Fruit fly (Drosophila melanogaster): ENCODE measurements around the gene Pde1c.
A peak's percentile ranks its signal among the peaks of the same experiment; 100 is the strongest.

Gene Pde1c

DNA sequence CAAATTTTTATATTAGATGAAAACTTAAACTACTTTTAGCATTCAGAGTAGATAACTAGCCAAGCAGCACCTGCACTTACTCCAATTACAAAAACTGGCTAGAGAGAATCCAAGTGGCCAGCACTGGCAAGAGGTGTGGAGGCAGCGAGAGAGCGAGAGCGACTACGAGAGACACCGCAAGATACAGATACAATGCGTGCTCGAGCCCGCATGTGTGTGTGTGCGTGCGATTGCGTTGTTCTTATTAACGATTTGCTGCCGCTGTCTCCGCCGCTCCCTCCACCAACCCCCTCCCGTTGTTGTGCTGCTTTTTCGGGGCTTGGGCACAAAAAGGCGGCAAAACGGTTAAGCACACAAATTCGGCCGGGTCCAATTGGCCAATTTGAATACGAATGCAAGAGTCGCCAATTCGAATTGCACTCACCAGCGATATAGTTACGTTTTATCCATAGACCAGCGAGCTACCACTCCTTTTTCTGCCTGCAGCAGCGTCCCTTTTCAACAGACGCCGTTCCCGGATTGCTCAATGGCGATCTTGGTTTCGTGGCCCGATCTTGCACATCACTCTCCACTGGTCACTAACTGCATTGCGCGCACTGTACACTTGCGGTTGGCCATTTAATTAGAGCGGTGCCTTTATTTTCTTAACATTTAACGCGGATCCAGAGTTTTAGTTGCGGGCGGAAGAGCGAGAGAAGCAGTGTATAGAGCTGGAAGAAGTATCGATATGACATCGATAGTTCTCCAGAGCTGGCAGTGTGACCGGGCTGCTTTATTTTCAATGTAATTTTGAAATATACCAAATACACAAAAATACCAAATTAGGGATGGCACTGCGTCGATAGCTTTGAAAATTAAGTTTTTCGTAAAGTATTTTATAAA lies 119.4 kb downstream of the Pde1c start, which contains the start of gene crol (continued):
- TF ChIP-seq gro (GFP tag; optimal IDR thresholded peaks at IDR 0.05) (no peak), stwl (tag; optimal IDR thresholded peaks at IDR 0.05) (peak; percentile 100), CG30403 (GFP tag; optimal IDR thresholded peaks at IDR 0.05) (peak; percentile 10), CG10979 (tag; optimal IDR thresholded peaks at IDR 0.05) (peak; percentile 27), ERR (GFP tag; optimal IDR thresholded peaks at IDR 0.05) (no peak), YL-1 (GFP tag; optimal IDR thresholded peaks at IDR 0.05) (peak; percentile 60), jumu (GFP tag; optimal IDR thresholded peaks at IDR 0.05) (peak; percentile 30), CG8281 (tag; optimal IDR thresholded peaks at IDR 0.05) (no peak), Med (GFP tag) (peak; percentile 80), CG1233 (GFP tag; optimal IDR thresholded peaks at IDR 0.05) (no peak), CG4617 (GFP tag; optimal IDR thresholded peaks at IDR 0.05; ENCODE audit: borderline replicate concordance) (peak; percentile 47), CG12155 (GFP tag; optimal IDR thresholded peaks at IDR 0.05) (peak; percentile 21), aop (GFP tag; IDR thresholded peaks at IDR 0.05) (peak; percentile 38; the same call in 1 of the 2 replicates), CG12391 (tag; optimal IDR thresholded peaks at IDR 0.05) (peak; percentile 55), D19A (tag; optimal IDR thresholded peaks at IDR 0.05) (no peak), CG31365 (tag; optimal IDR thresholded peaks at IDR 0.05) (peak; percentile 1), ttk (GFP tag; IDR thresholded peaks at IDR 0.05) (0 out of 2 replicates have a peak, but pooled peaks have one; percentile 16), Dll (GFP tag; IDR thresholded peaks at IDR 0.05; ENCODE audit: partially characterized antibody) (peak; percentile 86), Hr3 (GFP tag; optimal IDR thresholded peaks at IDR 0.05) (peak; percentile 36), ci (GFP tag; IDR thresholded peaks at IDR 0.05) (peak; percentile 65), CG5245 (GFP tag; optimal IDR thresholded peaks at IDR 0.05) (peak; percentile 6), CG10543 (GFP tag; optimal IDR thresholded peaks at IDR 0.05) (peak; percentile 87), sisA (GFP tag; IDR thresholded peaks at IDR 0.05) (no peak), CG8290 (GFP tag; optimal IDR thresholded peaks at IDR 0.05) (no peak), CG8290 (tag; optimal IDR thresholded peaks at IDR 0.05) (peak in 1 of 2 experiments; percentile 64), HHEX (GFP tag; optimal IDR thresholded peaks at IDR 0.05) (no peak), CG33557 (GFP tag; optimal IDR thresholded peaks at IDR 0.05) (no peak), CG7928 (GFP tag; optimal IDR thresholded peaks at IDR 0.05) (no peak), ro (GFP tag; IDR thresholded peaks at IDR 0.05) (no peak), pros (GFP tag; optimal IDR thresholded peaks at IDR 0.05) (peak; percentile 89), Atf3 (GFP tag; optimal IDR thresholded peaks at IDR 0.05) (no peak), CG11723 (GFP tag; optimal IDR thresholded peaks at IDR 0.05) (no peak), shn (GFP tag; optimal IDR thresholded peaks at IDR 0.05) (no peak), zen2 (GFP tag; IDR thresholded peaks at IDR 0.05; ENCODE audit: partially characterized antibody) (peak; percentile 85), phol (tag; optimal IDR thresholded peaks at IDR 0.05) (peak; percentile 43), CG31441 (GFP tag; IDR thresholded peaks at IDR 0.05) (peak; percentile 35; the same call in 1 of the 2 replicates), pho (GFP tag; optimal IDR thresholded peaks at IDR 0.05) (no peak), CG12299 (tag; optimal IDR thresholded peaks at IDR 0.05) (no peak), HLH3B (GFP tag; IDR thresholded peaks at IDR 0.05) (0 out of 2 replicates have a peak, but pooled peaks have one; percentile 25), fru (optimal IDR thresholded peaks at IDR 0.05) (no peak), scrt (GFP tag; optimal IDR thresholded peaks at IDR 0.05) (no peak), pzg (GFP tag; optimal IDR thresholded peaks at IDR 0.05) (peak; percentile 81), Hey (tag; optimal IDR thresholded peaks at IDR 0.05) (no peak), BEAF-32 (GFP tag; optimal IDR thresholded peaks at IDR 0.05) (peak; percentile 88), CG6175 (GFP tag; IDR thresholded peaks at IDR 0.05) (peak; percentile 91), grau (tag; optimal IDR thresholded peaks at IDR 0.05) (peak; percentile 39), MESR4 (GFP tag; optimal IDR thresholded peaks at IDR 0.05) (peak; percentile 89), CG9817 (tag; optimal IDR thresholded peaks at IDR 0.05) (peak; percentile 17), CG12769 (tag; optimal IDR thresholded peaks at IDR 0.05) (peak; percentile 94)
